Fruit fly (Drosophila melanogaster) whole organism, embryonic: ENCODE measurements around the gene CG14961.

ENCODE experiments used
- BEAF-32 ChIP-seq: fragments of 200-800 bp; sonication (Bioruptor generic); optimal IDR thresholded peaks from 3 replicates; lab custom pipeline; 2017; ENCODE audit warnings: missing biosample characterization, missing genetic modification characterization, mild to moderate bottlenecking, moderate library complexity, missing genetic modification reagents
- Blimp-1 ChIP-seq: fragments of 200-800 bp; sonication (Bioruptor generic); optimal IDR thresholded peaks from 3 replicates; lab custom pipeline; 2018; ENCODE audit warnings: missing biosample characterization, missing genetic modification characterization, mild to moderate bottlenecking, moderate library complexity, missing genetic modification reagents
- CG10543 ChIP-seq: fragments of 200-800 bp; sonication (Bioruptor generic); optimal IDR thresholded peaks from 3 replicates; lab custom pipeline; 2017; ENCODE audit warnings: missing biosample characterization, mild to moderate bottlenecking, missing genetic modification characterization, moderate library complexity
- CG10565 ChIP-seq: fragments of 200-800 bp; sonication (Bioruptor generic); optimal IDR thresholded peaks from 3 replicates; lab custom pipeline; 2016; ENCODE audit warnings: missing biosample characterization, mild to moderate bottlenecking, missing genetic modification characterization
- CG11456 ChIP-seq: fragments of 200-800 bp; sonication (Bioruptor generic); IDR thresholded peaks from 3 replicates; pipeline ENCODE4 v1.3.6; 2022; ENCODE audit warnings: missing biosample characterization, missing genetic modification characterization
- CG12219 ChIP-seq: fragments of 200-800 bp; sonication (Bioruptor generic); optimal IDR thresholded peaks from 3 replicates; lab custom pipeline; 2018; ENCODE audit warnings: missing biosample characterization, mild to moderate bottlenecking, missing genetic modification characterization
- CG13296 ChIP-seq: fragments of 200-800 bp; sonication (Bioruptor generic); optimal IDR thresholded peaks from 3 replicates; lab custom pipeline; 2018; ENCODE audit warnings: missing biosample characterization, mild to moderate bottlenecking, missing genetic modification characterization
- CG15514 ChIP-seq: fragments of 200-800 bp; sonication (Bioruptor generic); optimal IDR thresholded peaks from 3 replicates; lab custom pipeline; 2017; ENCODE audit warnings: missing biosample characterization, missing genetic modification characterization, mild to moderate bottlenecking, moderate library complexity, missing genetic modification reagents
- CG18262 ChIP-seq: fragments of 200-800 bp; optimal IDR thresholded peaks from 3 replicates; lab custom pipeline; 2019; ENCODE audit warnings: missing biosample characterization, mild to moderate bottlenecking, missing genetic modification characterization, moderate library complexity
- CG2129 ChIP-seq: fragments of 200-800 bp; sonication (Bioruptor generic); IDR thresholded peaks from 2 replicates; pipeline ENCODE4 v1.3.6; 2022; ENCODE audit warnings: missing biosample characterization, missing genetic modification characterization; ENCODE audit not compliant: partially characterized antibody
- CG3838 ChIP-seq: fragments of 200-800 bp; sonication (Bioruptor generic); optimal IDR thresholded peaks from 3 replicates; lab custom pipeline; 2016; ENCODE audit warnings: missing biosample characterization, missing genetic modification characterization
- CG4424 ChIP-seq: fragments of 200-800 bp; sonication (Bioruptor generic); optimal IDR thresholded peaks from 3 replicates; lab custom pipeline; 2016; ENCODE audit warnings: missing biosample characterization, missing genetic modification characterization
- CG6654 ChIP-seq: fragments of 200-800 bp; sonication (Bioruptor generic); optimal IDR thresholded peaks from 2 replicates; lab custom pipeline; 2017; ENCODE audit warnings: missing biosample characterization, mild to moderate bottlenecking, missing genetic modification characterization
- CG6813 ChIP-seq: fragments of 200-800 bp; sonication (Bioruptor generic); optimal IDR thresholded peaks from 2 replicates; lab custom pipeline; 2017; ENCODE audit warnings: missing biosample characterization, missing genetic modification characterization, mild to moderate bottlenecking, moderate library complexity, missing genetic modification reagents
- CG9727 ChIP-seq: fragments of 200-800 bp; sonication (Bioruptor generic); optimal IDR thresholded peaks from 3 replicates; lab custom pipeline; 2017; ENCODE audit warnings: missing biosample characterization, mild to moderate bottlenecking, missing genetic modification characterization
- Hmr ChIP-seq: fragments of 200-800 bp; sonication (Bioruptor generic); optimal IDR thresholded peaks from 3 replicates; lab custom pipeline; 2017; ENCODE audit warnings: mild to moderate bottlenecking, missing biosample characterization, missing genetic modification reagents, missing genetic modification characterization
- Hr3 ChIP-seq: fragments of 200-800 bp; sonication (Bioruptor generic); optimal IDR thresholded peaks from 3 replicates; lab custom pipeline; 2016; ENCODE audit warnings: missing biosample characterization, missing genetic modification characterization
- Max ChIP-seq: fragments of 200-800 bp; sonication (Bioruptor generic); optimal IDR thresholded peaks from 2 replicates; lab custom pipeline; 2016; ENCODE audit warnings: missing biosample characterization, mild to moderate bottlenecking, missing genetic modification characterization
- PHDP ChIP-seq: fragments of 200-800 bp; sonication (Bioruptor generic); optimal IDR thresholded peaks from 3 replicates; lab custom pipeline; 2018; ENCODE audit warnings: missing biosample characterization, mild to moderate bottlenecking, missing genetic modification characterization, moderate library complexity
- Spps ChIP-seq: fragments of 200-800 bp; sonication (Bioruptor generic); optimal IDR thresholded peaks from 2 replicates; lab custom pipeline; 2018; ENCODE audit warnings: missing biosample characterization, mild to moderate bottlenecking, missing genetic modification characterization
- Xbp1 ChIP-seq: fragments of 200-800 bp; sonication (Bioruptor generic); optimal IDR thresholded peaks from 3 replicates; lab custom pipeline; 2016; ENCODE audit warnings: missing biosample characterization, mild to moderate bottlenecking, missing genetic modification characterization
- ato ChIP-seq: fragments of 200-800 bp; sonication (Bioruptor generic); IDR thresholded peaks from 2 replicates; pipeline ENCODE4 v1.3.6; 2022; ENCODE audit warnings: missing biosample characterization, missing genetic modification characterization; ENCODE audit not compliant: partially characterized antibody
- cad ChIP-seq: fragments of >200 bp; optimal IDR thresholded peaks from 2 replicates; lab custom pipeline; 2017; ENCODE audit warnings: missing biosample characterization, missing genetic modification characterization
- chn ChIP-seq: fragments of 200-800 bp; sonication (Bioruptor generic); optimal IDR thresholded peaks from 2 replicates; lab custom pipeline; 2016; ENCODE audit warnings: missing biosample characterization, missing genetic modification characterization
- croc ChIP-seq: fragments of 200-800 bp; sonication (Bioruptor generic); conservative IDR thresholded peaks from 3 replicates; pipeline ENCODE4 v1.3.6; 2022; ENCODE audit warnings: missing biosample characterization, missing genetic modification characterization
- dmrt11E ChIP-seq: fragments of 200-800 bp; sonication (Bioruptor generic); optimal IDR thresholded peaks from 3 replicates; lab custom pipeline; 2018; ENCODE audit warnings: missing biosample characterization, mild to moderate bottlenecking, missing genetic modification characterization, moderate library complexity
- esg ChIP-seq: fragments of 200-800 bp; sonication (Bioruptor generic); conservative IDR thresholded peaks from 2 replicates; pipeline ENCODE4 v1.3.6; 2022; ENCODE audit warnings: missing biosample characterization, missing genetic modification characterization
- fd96Cb ChIP-seq: fragments of 200-800 bp; sonication (Bioruptor generic); optimal IDR thresholded peaks from 2 replicates; lab custom pipeline; 2018; ENCODE audit warnings: missing biosample characterization, mild to moderate bottlenecking, missing genetic modification characterization, moderate library complexity
- gcm ChIP-seq: fragments of 200-800 bp; sonication (Bioruptor generic); optimal IDR thresholded peaks from 2 replicates; lab custom pipeline; 2019; ENCODE audit warnings: missing biosample characterization, mild to moderate bottlenecking, missing genetic modification characterization, moderate library complexity
- h ChIP-seq: fragments of >200 bp; optimal IDR thresholded peaks from 2 replicates; lab custom pipeline; 2017
- ken ChIP-seq: fragments of 200-800 bp; sonication (Bioruptor generic); IDR thresholded peaks from 3 replicates; pipeline ENCODE4 v1.3.6; 2022; ENCODE audit warnings: missing biosample characterization, missing genetic modification characterization
- lab ChIP-seq: fragments of 200-800 bp; sonication (Bioruptor generic); optimal IDR thresholded peaks from 3 replicates; lab custom pipeline; 2017; ENCODE audit warnings: missing biosample characterization, missing genetic modification characterization, mild to moderate bottlenecking, moderate library complexity, missing genetic modification reagents
- lov ChIP-seq, 2 experiments: fragments of 200-800 bp in 1 of 2; fragments of >200 bp in 1 of 2; sonication (Bioruptor generic) in 1 of 2; IDR thresholded peaks in 1 of 2; optimal IDR thresholded peaks in 1 of 2; 2 replicates in 1 of 2; 3 replicates in 1 of 2; pipeline versions ENCODE4 v1.3.6 to Lab custom; 2017 to 2022; ENCODE audit warnings: missing biosample characterization in 1 of 2, missing genetic modification characterization in 1 of 2
- pnt ChIP-seq: fragments of 200-800 bp; sonication (Bioruptor generic); optimal IDR thresholded peaks from 3 replicates; lab custom pipeline; 2016; ENCODE audit warnings: missing biosample characterization, missing genetic modification characterization
- sens ChIP-seq: fragments of 200-800 bp; sonication (Bioruptor generic); peaks from one replicate; lab custom pipeline; 2016; ENCODE audit warnings: missing biosample characterization, missing genetic modification characterization
- slbo ChIP-seq: fragments of 200-800 bp; sonication (Bioruptor generic); IDR thresholded peaks from 2 replicates; pipeline ENCODE4 v1.3.6; 2022; ENCODE audit warnings: missing biosample characterization, missing genetic modification characterization
- slou ChIP-seq: fragments of 200-800 bp; sonication (Bioruptor generic); optimal IDR thresholded peaks from 3 replicates; lab custom pipeline; 2016; ENCODE audit warnings: missing biosample characterization, missing genetic modification characterization
- so ChIP-seq: fragments of 200-800 bp; sonication (Bioruptor generic); IDR thresholded peaks from 3 replicates; pipeline ENCODE4 v1.3.6; 2022; ENCODE audit warnings: missing biosample characterization, missing genetic modification characterization
- stc ChIP-seq: fragments of 200-800 bp; sonication (Bioruptor generic); IDR thresholded peaks from 2 replicates; pipeline ENCODE4 v1.3.6; 2022; ENCODE audit warnings: missing biosample characterization, missing genetic modification characterization
- tap ChIP-seq: fragments of 200-800 bp; optimal IDR thresholded peaks from 3 replicates; lab custom pipeline; 2019; ENCODE audit warnings: missing biosample characterization, mild to moderate bottlenecking, missing genetic modification characterization, moderate library complexity
- tll ChIP-seq, 2 experiments: fragments of 200-800 bp in 1 of 2; fragments of >200 bp in 1 of 2; sonication (Bioruptor generic) in 1 of 2; optimal IDR thresholded peaks; 2 replicates each; lab custom pipeline; 2017 to 2019; ENCODE audit warnings: missing biosample characterization in 2 of 2, missing genetic modification characterization in 2 of 2, mild to moderate bottlenecking in 1 of 2, moderate library complexity in 1 of 2
- tna ChIP-seq: fragments of 200-800 bp; sonication (Bioruptor generic); IDR thresholded peaks from 2 replicates; pipeline ENCODE4 v1.3.6; 2022; ENCODE audit warnings: missing biosample characterization, missing genetic modification characterization; ENCODE audit not compliant: partially characterized antibody
- vvl ChIP-seq: fragments of 200-800 bp; sonication (Bioruptor generic); IDR thresholded peaks from 2 replicates; pipeline ENCODE4 v1.3.6; 2022; ENCODE audit warnings: missing biosample characterization, missing genetic modification characterization
- wor ChIP-seq: fragments of 200-800 bp; sonication (Bioruptor generic); IDR thresholded peaks from 2 replicates; pipeline ENCODE4 v1.3.6; 2022; ENCODE audit warnings: missing biosample characterization, missing genetic modification characterization
- zen ChIP-seq: fragments of 200-800 bp; sonication (Bioruptor generic); optimal IDR thresholded peaks from 3 replicates; lab custom pipeline; 2018; ENCODE audit warnings: missing biosample characterization, mild to moderate bottlenecking, missing genetic modification characterization, moderate library complexity
- zfh1 ChIP-seq: fragments of 200-800 bp; sonication (Bioruptor generic); IDR thresholded peaks from 3 replicates; pipeline ENCODE4 v1.3.6; 2022; ENCODE audit warnings: missing biosample characterization, missing genetic modification characterization
- zfh2 ChIP-seq: fragments of 200-800 bp; sonication (Bioruptor generic); optimal IDR thresholded peaks from 2 replicates; lab custom pipeline; 2016; ENCODE audit warnings: missing biosample characterization, missing genetic modification characterization

The CG14961 gene

dm6 chr3L:3338882-3339590, 9.2 kb downstream of the CG14961 start (continued):
- TF ChIP-seq CG11456 (no peak), stc (no peak), so (no peak), CG4424 (GFP tag; lab: Kevin White, UChicago) (peak; percentile 7), Hmr (GFP tag; lab: Kevin White, UChicago) (no peak), gcm (GFP tag; lab: Kevin White, UChicago) (no peak), fd96Cb (tag; lab: Kevin White, UChicago) (peak; percentile 2), slbo (GFP tag; lab: Robert Waterston, UW) (no peak), tll (GFP tag; optimal IDR thresholded peaks at IDR 0.05; lab: Kevin White, UChicago) (no peak), CG18262 (tag; lab: Kevin White, UChicago) (peak; percentile 48), esg (no peak), CG12219 (GFP tag; lab: Kevin White, UChicago) (no peak), Hr3 (GFP tag; lab: Kevin White, UChicago) (no peak), CG3838 (GFP tag; lab: Kevin White, UChicago) (no peak), cad (GFP tag; lab: Kevin White, UChicago) (peak; percentile 48), Blimp-1 (GFP tag; lab: Kevin White, UChicago) (peak; percentile 34), tna (GFP tag; lab: Robert Waterston, UW) (no peak), croc (GFP tag; lab: Robert Waterston, UW) (peak; percentile 23; the same call in 1 of the 3 replicates), CG9727 (GFP tag; lab: Kevin White, UChicago) (peak; percentile 11), zfh1 (GFP tag; lab: Robert Waterston, UW) (no peak), zfh2 (no peak), CG2129 (no peak), CG6813 (no peak), BEAF-32 (no peak), zen (peak; percentile 47), sens (GFP tag; lab: Kevin White, UChicago) (peak; percentile 71), lov (optimal IDR thresholded peaks at IDR 0.05; lab: Kevin White, UChicago) (no peak), lov (GFP tag; IDR thresholded peaks at IDR 0.05; lab: Robert Waterston, UW) (no peak), Xbp1 (no peak), CG6654 (GFP tag; lab: Kevin White, UChicago) (peak; percentile 93), Max (GFP tag; lab: Kevin White, UChicago) (no peak), slou (GFP tag; lab: Kevin White, UChicago) (no peak), h (lab: Kevin White, UChicago) (no peak), CG15514 (GFP tag; lab: Kevin White, UChicago) (no peak), lab (GFP tag; lab: Kevin White, UChicago) (no peak), dmrt11E (tag; lab: Kevin White, UChicago) (peak; percentile 30), wor (GFP tag; lab: Robert Waterston, UW) (no peak), vvl (GFP tag; lab: Robert Waterston, UW) (no peak), pnt (GFP tag; lab: Kevin White, UChicago) (no peak), chn (no peak), ato (GFP tag; lab: Robert Waterston, UW) (no peak), CG10565 (GFP tag; lab: Kevin White, UChicago) (no peak), CG10543 (GFP tag; lab: Kevin White, UChicago) (no peak), Spps (tag; lab: Kevin White, UChicago) (no peak), tap (tag; lab: Kevin White, UChicago) (no peak), PHDP (tag; lab: Kevin White, UChicago) (peak; percentile 6), ken (GFP tag; lab: Robert Waterston, UW) (no peak), CG13296 (GFP tag; lab: Kevin White, UChicago) (no peak)
